Fruit fly (Drosophila melanogaster): ENCODE results near the gene CG33223.

Gene CG33223

DNA sequence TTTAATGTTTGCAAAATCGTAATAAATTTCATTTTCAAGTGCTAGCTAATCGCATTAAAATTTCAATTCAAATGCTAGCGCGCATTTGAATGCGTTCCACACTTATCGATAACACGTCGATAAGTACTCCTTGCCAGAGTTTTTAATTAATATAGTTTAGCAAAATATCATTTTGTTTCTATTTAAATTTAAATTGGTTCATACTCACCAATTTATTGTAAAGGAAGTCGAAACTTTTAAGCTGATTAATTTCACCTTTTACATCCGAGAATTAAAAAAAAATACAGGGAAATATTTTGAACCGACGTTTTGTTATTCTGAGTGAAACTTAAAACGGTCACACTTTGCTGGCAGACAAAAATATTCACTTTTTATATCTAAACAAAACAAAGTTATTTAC is 22.5 kb downstream of the CG33223 start, which contains the start of gene Es2 (continued):
- TF ChIP-seq E2f2 (GFP tag; IDR thresholded peaks at IDR 0.05): peak; percentile 90
- no peak for TF ChIP-seq Hmx (GFP tag; optimal IDR thresholded peaks at IDR 0.05)
- peak; percentile 37; the same call in 1 of the 2 replicates for TF ChIP-seq CG13287 (GFP tag; IDR thresholded peaks at IDR 0.05; ENCODE audit: partially characterized antibody)
- no peak for TF ChIP-seq CG14667 (GFP tag; IDR thresholded peaks at IDR 0.05)
- peak; percentile 31 for TF ChIP-seq pzg (GFP tag; optimal IDR thresholded peaks at IDR 0.05)
- TF ChIP-seq gfzf (GFP tag; optimal IDR thresholded peaks at IDR 0.05): peak; percentile 64
- no peak for TF ChIP-seq Med (GFP tag)
- no peak for TF ChIP-seq danr (GFP tag; IDR thresholded peaks at IDR 0.05)
- TF ChIP-seq CG6813 (GFP tag; optimal IDR thresholded peaks at IDR 0.05): no peak
- no peak for TF ChIP-seq row (GFP tag; IDR thresholded peaks at IDR 0.05)
- TF ChIP-seq MBD-R2 (GFP tag; IDR thresholded peaks at IDR 0.05): peak; percentile 36; the same call in 1 of the 2 replicates
- TF ChIP-seq Dref (GFP tag; IDR thresholded peaks at IDR 0.05): peak; percentile 60
- TF ChIP-seq caup (GFP tag; optimal IDR thresholded peaks at IDR 0.05; ENCODE audit: severe bottlenecking): no peak
- peak; percentile 39 for TF ChIP-seq CG2116 (GFP tag; optimal IDR thresholded peaks at IDR 0.05)
- no peak for TF ChIP-seq dpn (GFP tag; optimal IDR thresholded peaks at IDR 0.05)
- peak; percentile 67 for TF ChIP-seq CG14710 (tag; optimal IDR thresholded peaks at IDR 0.05)
- peak; percentile 10 for TF ChIP-seq CG12659 (GFP tag; optimal IDR thresholded peaks at IDR 0.05)
- peak; percentile 85 for TF ChIP-seq Dp (GFP tag; optimal IDR thresholded peaks at IDR 0.05)
- peak; percentile 31 for TF ChIP-seq CG10147 (GFP tag; optimal IDR thresholded peaks at IDR 0.05)
- peak; percentile 64 for TF ChIP-seq stwl (tag; optimal IDR thresholded peaks at IDR 0.05)
- TF ChIP-seq CG17829 (tag; optimal IDR thresholded peaks at IDR 0.05): peak; percentile 2

- TF ChIP-seq z (GFP tag; IDR thresholded peaks at IDR 0.05): 0 out of 3 replicates have a peak, but pooled peaks have one; percentile 36
- TF ChIP-seq exex (tag; optimal IDR thresholded peaks at IDR 0.05): peak; percentile 40
- no peak for TF ChIP-seq tll (GFP tag; optimal IDR thresholded peaks at IDR 0.05)
- no peak for TF ChIP-seq jigr1 (GFP tag; IDR thresholded peaks at IDR 0.05)
- peak; percentile 34 for TF ChIP-seq CG34376 (GFP tag; optimal IDR thresholded peaks at IDR 0.05)
- peak; percentile 36; the same call in 1 of the 2 replicates for TF ChIP-seq chm (GFP tag; IDR thresholded peaks at IDR 0.05)
- peak; percentile 9 for TF ChIP-seq grn (GFP tag; optimal IDR thresholded peaks at IDR 0.05)
- peak; percentile 90 for TF ChIP-seq CG15514 (GFP tag; optimal IDR thresholded peaks at IDR 0.05)
- TF ChIP-seq Pdp1 (GFP tag; optimal IDR thresholded peaks at IDR 0.05): peak in 1 of 2 experiments; percentile 23
- TF ChIP-seq lab (GFP tag; optimal IDR thresholded peaks at IDR 0.05): peak; percentile 10
Observed at dm6 chrX:8460686-8461085, 23.0 kb downstream of the CG33223 start, which contains the start of gene CG15347. TSS of gene CG15347 (minus strand) at chrX:8460898.

- TF ChIP-seq tio (GFP tag; optimal IDR thresholded peaks at IDR 0.05) (peak; percentile 4), CG16813 (GFP tag; IDR thresholded peaks at IDR 0.05; ENCODE audit: partially characterized antibody) (no peak), sens (GFP tag) (peak; percentile 21), Mrtf (GFP tag; IDR thresholded peaks at IDR 0.05) (0 out of 3 replicates have a peak, but pooled peaks have one; percentile 34), ranshi (GFP tag; IDR thresholded peaks at IDR 0.05) (no peak), Nf-YB (GFP tag; optimal IDR thresholded peaks at IDR 0.05) (no peak), CG8388 (GFP tag; optimal IDR thresholded peaks at IDR 0.05) (no peak), CG11456 (GFP tag; IDR thresholded peaks at IDR 0.05) (no peak), Hr51 (GFP tag; optimal IDR thresholded peaks at IDR 0.05) (no peak), zf30C (GFP tag; optimal IDR thresholded peaks at IDR 0.05) (peak; percentile 17), row (GFP tag; IDR thresholded peaks at IDR 0.05) (0 out of 3 replicates have a peak, but pooled peaks have one; percentile 17), Xrp1 (GFP tag; IDR thresholded peaks at IDR 0.05) (0 out of 2 replicates have a peak, but pooled peaks have one; percentile 22), CG11696 (GFP tag; IDR thresholded peaks at IDR 0.05) (peak; percentile 64)
Observed at dm6 chrX:8460232-8460631, 23.5 kb downstream of the CG33223 start.
